Fruit fly (Drosophila melanogaster) whole organism, embryonic: ENCODE results near the gene CG14537.

Experiments
- CG1024 ChIP-seq: fragments of 200-800 bp; sonication (Bioruptor generic); IDR thresholded peaks from 2 replicates; pipeline ENCODE4 v1.3.6; 2022; ENCODE audit warnings: missing biosample characterization, missing genetic modification characterization
- CG11085 ChIP-seq: fragments of 200-800 bp; sonication (Bioruptor generic); IDR thresholded peaks from 2 replicates; pipeline ENCODE4 v1.3.6; 2022; ENCODE audit warnings: missing biosample characterization, missing genetic modification characterization
- CG15269 ChIP-seq: fragments of 200-800 bp; sonication (Bioruptor generic); optimal IDR thresholded peaks from 2 replicates; lab custom pipeline; 2018; ENCODE audit warnings: missing biosample characterization, mild to moderate bottlenecking, missing genetic modification characterization, moderate library complexity
- CG17328 ChIP-seq: fragments of 200-800 bp; sonication (Bioruptor generic); IDR thresholded peaks from 2 replicates; pipeline ENCODE4 v1.3.6; 2022; ENCODE audit warnings: missing biosample characterization, missing genetic modification characterization
- CG18262 ChIP-seq: fragments of 200-800 bp; optimal IDR thresholded peaks from 3 replicates; lab custom pipeline; 2019; ENCODE audit warnings: missing biosample characterization, mild to moderate bottlenecking, missing genetic modification characterization, moderate library complexity
- CG2116 ChIP-seq: fragments of 200-800 bp; sonication (Bioruptor generic); optimal IDR thresholded peaks from 3 replicates; lab custom pipeline; 2018; ENCODE audit warnings: missing biosample characterization, mild to moderate bottlenecking, missing genetic modification characterization
- CG2129 ChIP-seq: fragments of 200-800 bp; sonication (Bioruptor generic); IDR thresholded peaks from 2 replicates; pipeline ENCODE4 v1.3.6; 2022; ENCODE audit warnings: missing biosample characterization, missing genetic modification characterization; ENCODE audit not compliant: partially characterized antibody
- CG3163 ChIP-seq: fragments of 200-800 bp; sonication (Bioruptor generic); optimal IDR thresholded peaks from 3 replicates; lab custom pipeline; 2016; ENCODE audit warnings: missing biosample characterization, missing genetic modification characterization
- CG4707 ChIP-seq: fragments of 200-800 bp; sonication (Bioruptor generic); optimal IDR thresholded peaks from 2 replicates; lab custom pipeline; 2018; ENCODE audit warnings: missing biosample characterization, mild to moderate bottlenecking, missing genetic modification characterization, moderate library complexity
- CG6683 ChIP-seq: fragments of 200-800 bp; sonication (Bioruptor generic); optimal IDR thresholded peaks from 2 replicates; lab custom pipeline; 2017; ENCODE audit warnings: missing biosample characterization, mild to moderate bottlenecking, missing genetic modification characterization, missing genetic modification reagents
- CG6854 ChIP-seq: fragments of 200-800 bp; sonication (Bioruptor generic); optimal IDR thresholded peaks from 3 replicates; lab custom pipeline; 2017; ENCODE audit warnings: missing biosample characterization, mild to moderate bottlenecking, missing genetic modification characterization
- CG7372 ChIP-seq: fragments of 200-800 bp; sonication (Bioruptor generic); IDR thresholded peaks from 2 replicates; pipeline ENCODE4 v1.3.6; 2022; ENCODE audit warnings: missing biosample characterization, missing genetic modification characterization
- CG7556 ChIP-seq: fragments of 200-800 bp; sonication (Bioruptor generic); optimal IDR thresholded peaks from 2 replicates; lab custom pipeline; 2017; ENCODE audit warnings: missing biosample characterization, mild to moderate bottlenecking, missing genetic modification characterization
- CG9215 ChIP-seq: fragments of 200-800 bp; sonication (Bioruptor generic); IDR thresholded peaks from 2 replicates; pipeline ENCODE4 v1.3.6; 2022; ENCODE audit warnings: missing biosample characterization, missing genetic modification characterization
- Eip74EF ChIP-seq, 2 experiments: fragments of 200-800 bp in 1 of 2; fragments of >200 bp in 1 of 2; sonication (Bioruptor generic) in 1 of 2; optimal IDR thresholded peaks; 2 replicates each; lab custom pipeline; 2017 to 2019; ENCODE audit warnings: missing biosample characterization in 2 of 2, missing genetic modification characterization in 2 of 2, mild to moderate bottlenecking in 1 of 2, moderate library complexity in 1 of 2
- H2.0 ChIP-seq: fragments of 200-800 bp; sonication (Bioruptor generic); IDR thresholded peaks from 2 replicates; pipeline ENCODE4 v1.3.6; 2022; ENCODE audit warnings: missing biosample characterization, missing genetic modification characterization
- MESR4 ChIP-seq: fragments of 200-800 bp; sonication (Bioruptor generic); optimal IDR thresholded peaks from 2 replicates; lab custom pipeline; 2018; ENCODE audit warnings: missing biosample characterization, mild to moderate bottlenecking, missing genetic modification characterization, moderate library complexity
- Ptx1 ChIP-seq: fragments of 200-800 bp; sonication (Bioruptor generic); IDR thresholded peaks from 2 replicates; pipeline ENCODE4 v1.3.6; 2022; ENCODE audit warnings: missing biosample characterization, missing genetic modification characterization
- Sox102F ChIP-seq: fragments of 200-800 bp; sonication (Bioruptor generic); optimal IDR thresholded peaks from 2 replicates; lab custom pipeline; 2018; ENCODE audit warnings: missing biosample characterization, mild to moderate bottlenecking, missing genetic modification characterization, moderate library complexity
- Stat92E ChIP-seq, 3 experiments: fragments of >200 bp in 2 of 3; fragments of 200-800 bp in 1 of 3; sonication (Bioruptor generic) in 1 of 3; optimal IDR thresholded peaks; 2 replicates each; lab custom pipeline; 2017 to 2019; ENCODE audit warnings: missing biosample characterization in 3 of 3, missing genetic modification characterization in 3 of 3, mild to moderate bottlenecking in 1 of 3, moderate library complexity in 1 of 3
- YL-1 ChIP-seq: fragments of 200-800 bp; sonication (Bioruptor generic); optimal IDR thresholded peaks from 3 replicates; lab custom pipeline; 2017; ENCODE audit warnings: missing biosample characterization, mild to moderate bottlenecking, missing genetic modification characterization
- aop ChIP-seq: fragments of 200-800 bp; sonication (Bioruptor generic); IDR thresholded peaks from 2 replicates; pipeline ENCODE4 v1.3.6; 2022; ENCODE audit warnings: missing biosample characterization, missing genetic modification characterization
- az2 ChIP-seq: fragments of 200-800 bp; sonication (Bioruptor generic); optimal IDR thresholded peaks from 3 replicates; lab custom pipeline; 2016; ENCODE audit warnings: missing biosample characterization, missing genetic modification characterization
- chif ChIP-seq, 2 experiments: fragments of 200-800 bp; sonication (Bioruptor generic); optimal IDR thresholded peaks; 3 replicates each; lab custom pipeline; 2016; ENCODE audit warnings: missing biosample characterization in 2 of 2, missing genetic modification characterization in 2 of 2
- chm ChIP-seq: fragments of 200-800 bp; sonication (Bioruptor generic); IDR thresholded peaks from 2 replicates; pipeline ENCODE4 v1.3.6; 2022; ENCODE audit warnings: missing biosample characterization, missing genetic modification characterization
- da ChIP-seq: fragments of 200-800 bp; sonication (Bioruptor generic); optimal IDR thresholded peaks from 2 replicates; lab custom pipeline; 2016; ENCODE audit warnings: missing biosample characterization, missing genetic modification characterization
- fd102C ChIP-seq: fragments of 200-800 bp; sonication (Bioruptor generic); optimal IDR thresholded peaks from 2 replicates; lab custom pipeline; 2018; ENCODE audit warnings: missing biosample characterization, mild to moderate bottlenecking, missing genetic modification characterization, moderate library complexity
- fd3F ChIP-seq: fragments of 200-800 bp; sonication (Bioruptor generic); optimal IDR thresholded peaks from 2 replicates; lab custom pipeline; 2018; ENCODE audit warnings: missing biosample characterization, mild to moderate bottlenecking, missing genetic modification characterization, moderate library complexity
- gcm2 ChIP-seq: fragments of 200-800 bp; sonication (Bioruptor generic); optimal IDR thresholded peaks from 2 replicates; lab custom pipeline; 2016; ENCODE audit warnings: missing biosample characterization, missing genetic modification characterization
- grau ChIP-seq: fragments of 200-800 bp; optimal IDR thresholded peaks from 3 replicates; lab custom pipeline; 2019; ENCODE audit warnings: missing biosample characterization, mild to moderate bottlenecking, missing genetic modification characterization, moderate library complexity
- her ChIP-seq: fragments of 200-800 bp; sonication (Bioruptor generic); optimal IDR thresholded peaks from 2 replicates; lab custom pipeline; 2016; ENCODE audit warnings: missing biosample characterization, missing genetic modification characterization
- hth ChIP-seq: fragments of >200 bp; optimal IDR thresholded peaks from 2 replicates; lab custom pipeline; 2017; ENCODE audit warnings: inconsistent platforms
- klu ChIP-seq: fragments of 200-800 bp; sonication (Bioruptor generic); IDR thresholded peaks from 2 replicates; pipeline ENCODE4 v1.3.6; 2022; ENCODE audit warnings: missing biosample characterization, missing genetic modification characterization
- lilli ChIP-seq: fragments of 200-800 bp; sonication (Bioruptor generic); optimal IDR thresholded peaks from 3 replicates; lab custom pipeline; 2016; ENCODE audit warnings: missing biosample characterization, missing genetic modification characterization
- lmd ChIP-seq: fragments of 200-800 bp; sonication (Bioruptor generic); IDR thresholded peaks from 2 replicates; pipeline ENCODE4 v1.3.6; 2022; ENCODE audit warnings: missing biosample characterization, missing genetic modification characterization
- pb ChIP-seq: fragments of 200-800 bp; sonication (Bioruptor generic); optimal IDR thresholded peaks from 3 replicates; lab custom pipeline; 2016; ENCODE audit warnings: missing biosample characterization, missing genetic modification characterization
- pita ChIP-seq: fragments of 200-800 bp; sonication (Bioruptor generic); optimal IDR thresholded peaks from 2 replicates; lab custom pipeline; 2017; ENCODE audit warnings: missing biosample characterization, mild to moderate bottlenecking, missing genetic modification characterization
- prd ChIP-seq, 3 experiments: fragments of >200 bp in 2 of 3; fragments of 200-800 bp in 1 of 3; sonication (Bioruptor generic) in 1 of 3; optimal IDR thresholded peaks in 2 of 3; IDR thresholded peaks in 1 of 3; 2 replicates in 2 of 3; 3 replicates in 1 of 3; pipeline versions ENCODE4 v1.3.6 to Lab custom; 2017 to 2022; ENCODE audit warnings: missing biosample characterization in 1 of 3, missing genetic modification characterization in 1 of 3
- rib ChIP-seq: fragments of 200-800 bp; sonication (Bioruptor generic); IDR thresholded peaks from 2 replicates; pipeline ENCODE4 v1.3.6; 2022; ENCODE audit warnings: missing biosample characterization, missing genetic modification characterization
- ro ChIP-seq: fragments of 200-800 bp; sonication (Bioruptor generic); IDR thresholded peaks from 2 replicates; pipeline ENCODE4 v1.3.6; 2022; ENCODE audit warnings: missing biosample characterization, missing genetic modification characterization
- sim ChIP-seq: fragments of 200-800 bp; sonication (Bioruptor generic); IDR thresholded peaks from 2 replicates; pipeline ENCODE4 v1.3.6; 2022; ENCODE audit warnings: missing biosample characterization, missing genetic modification characterization
- slp2 ChIP-seq: fragments of 200-800 bp; sonication (Bioruptor generic); optimal IDR thresholded peaks from 2 replicates; lab custom pipeline; 2016; ENCODE audit warnings: missing biosample characterization, missing genetic modification characterization
- ssp ChIP-seq: fragments of 200-800 bp; sonication (Bioruptor generic); IDR thresholded peaks from 2 replicates; pipeline ENCODE4 v1.3.6; 2022; ENCODE audit warnings: missing biosample characterization, missing genetic modification characterization
- twi ChIP-seq: fragments of 200-800 bp; optimal IDR thresholded peaks from 2 replicates; lab custom pipeline; 2019; ENCODE audit warnings: missing biosample characterization, mild to moderate bottlenecking, missing genetic modification characterization, moderate library complexity
- unc-4 ChIP-seq: fragments of 200-800 bp; sonication (Bioruptor generic); IDR thresholded peaks from 2 replicates; pipeline ENCODE4 v1.3.6; 2022; ENCODE audit warnings: missing biosample characterization, missing genetic modification characterization; ENCODE audit not compliant: partially characterized antibody
- vnd ChIP-seq: fragments of 200-800 bp; sonication (Bioruptor generic); IDR thresholded peaks from 3 replicates; pipeline ENCODE4 v1.3.6; 2022; ENCODE audit warnings: missing biosample characterization, missing genetic modification characterization; ENCODE audit not compliant: partially characterized antibody
- wdn ChIP-seq: fragments of 200-800 bp; sonication (Bioruptor generic); IDR thresholded peaks from 2 replicates; pipeline ENCODE4 v1.3.6; 2022; ENCODE audit warnings: missing biosample characterization, missing genetic modification characterization
- yki ChIP-seq: fragments of >200 bp; optimal IDR thresholded peaks from 3 replicates; lab custom pipeline; 2018
- zf30C ChIP-seq: fragments of 200-800 bp; sonication (Bioruptor generic); optimal IDR thresholded peaks from 3 replicates; lab custom pipeline; 2018; ENCODE audit warnings: missing biosample characterization, mild to moderate bottlenecking, missing genetic modification characterization

CG14537 gene

DNA sequence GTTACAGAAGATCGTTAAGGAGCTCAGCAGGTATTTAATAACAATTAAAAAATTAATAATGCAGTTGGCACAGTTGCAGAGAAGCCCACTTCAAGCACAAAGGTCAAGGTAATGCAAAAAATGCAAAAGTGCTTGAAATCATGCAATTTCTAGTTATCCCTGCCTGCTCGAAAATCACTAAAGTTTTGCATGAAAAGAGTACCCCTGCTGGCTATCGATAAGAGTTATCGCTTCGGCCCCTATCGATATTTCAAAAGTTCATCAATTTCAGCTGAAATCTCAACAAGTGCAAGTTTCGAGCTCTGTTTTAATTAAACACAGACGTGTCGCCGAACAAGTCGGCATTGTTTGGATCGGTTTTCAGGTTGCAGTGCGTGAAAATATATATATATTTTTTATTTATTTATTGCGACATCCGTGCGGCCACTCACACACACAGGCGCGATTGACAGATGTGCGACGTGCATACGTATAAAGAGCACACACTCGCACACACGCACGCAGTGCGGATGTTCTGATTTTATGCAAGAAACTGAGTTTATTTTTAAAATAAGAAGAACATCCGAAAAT, 18.9 kb upstream of the CG14537 start (continued):
- TF ChIP-seq pb (GFP tag; lab: Kevin White, UChicago) = peak; percentile 40
- TF ChIP-seq chm (GFP tag; lab: Robert Waterston, UW) = peak; percentile 31; the same call in 1 of the 2 replicates
- TF ChIP-seq da (GFP tag; lab: Kevin White, UChicago) = no peak
- 0 out of 2 replicates have a peak, but pooled peaks have one; percentile 3 for TF ChIP-seq CG1024
- no peak for TF ChIP-seq ro (GFP tag; lab: Robert Waterston, UW)
- TF ChIP-seq gcm2 (GFP tag; lab: Kevin White, UChicago) = no peak
- TF ChIP-seq CG18262 (tag; lab: Kevin White, UChicago) = peak; percentile 41
- TF ChIP-seq Eip74EF (GFP tag; optimal IDR thresholded peaks at IDR 0.05; lab: Kevin White, UChicago) = peak in 1 of 2 experiments; percentile 28
- TF ChIP-seq unc-4 (GFP tag; lab: Robert Waterston, UW) = peak; percentile 81
- no peak for TF ChIP-seq zf30C
- peak; percentile 16 for TF ChIP-seq fd3F
- peak; percentile 37 for TF ChIP-seq CG9215 (GFP tag; lab: Robert Waterston, UW)
- TF ChIP-seq CG17328 = peak; percentile 50; the same call in 1 of the 2 replicates
- TF ChIP-seq Ptx1 = peak; percentile 49; the same call in 1 of the 2 replicates
- TF ChIP-seq rib = no peak
- 0 out of 2 replicates have a peak, but pooled peaks have one; percentile 39 for TF ChIP-seq CG11085
- no peak for TF ChIP-seq prd (optimal IDR thresholded peaks at IDR 0.05; lab: Kevin White, UChicago)
- peak; percentile 62 for TF ChIP-seq prd (GFP tag; IDR thresholded peaks at IDR 0.05; lab: Robert Waterston, UW)
- TF ChIP-seq yki (lab: Kevin White, UChicago) = no peak
- peak; percentile 78 for TF ChIP-seq CG2116 (GFP tag; lab: Kevin White, UChicago)
- TF ChIP-seq klu = peak; percentile 24; the same call in 1 of the 2 replicates
- peak; percentile 62 for TF ChIP-seq CG15269
- TF ChIP-seq CG6854 (GFP tag; lab: Kevin White, UChicago) = peak; percentile 42
- no peak for TF ChIP-seq fd102C
- TF ChIP-seq H2.0 (GFP tag; lab: Robert Waterston, UW) = peak; percentile 40; the same call in 1 of the 2 replicates
- TF ChIP-seq Stat92E (GFP tag; optimal IDR thresholded peaks at IDR 0.05; lab: Kevin White, UChicago) = peak in 1 of 3 experiments; percentile 48
- TF ChIP-seq her (GFP tag; lab: Kevin White, UChicago) = peak; percentile 64
- peak; percentile 61 for TF ChIP-seq ssp (GFP tag; lab: Robert Waterston, UW)
- peak; percentile 32 for TF ChIP-seq CG3163
- peak; percentile 44; the same call in 1 of the 2 replicates for TF ChIP-seq wdn (GFP tag; lab: Robert Waterston, UW)
- TF ChIP-seq chif (GFP tag; optimal IDR thresholded peaks at IDR 0.05; lab: Kevin White, UChicago) = peak; percentile 1 to 44
- TF ChIP-seq sim (GFP tag; lab: Robert Waterston, UW) = 0 out of 2 replicates have a peak, but pooled peaks have one; percentile 29
- peak; percentile 64 for TF ChIP-seq lmd (GFP tag; lab: Robert Waterston, UW)
- peak; percentile 50 for TF ChIP-seq twi (tag; lab: Kevin White, UChicago)
- no peak for TF ChIP-seq Sox102F (GFP tag; lab: Kevin White, UChicago)
- TF ChIP-seq grau (tag; lab: Kevin White, UChicago) = peak; percentile 61
- TF ChIP-seq pita (GFP tag; lab: Kevin White, UChicago) = no peak
- TF ChIP-seq az2 = peak; percentile 32
- TF ChIP-seq MESR4 (GFP tag; lab: Kevin White, UChicago) = peak; percentile 80
- TF ChIP-seq YL-1 (GFP tag; lab: Kevin White, UChicago) = peak; percentile 78
- peak; percentile 79 for TF ChIP-seq vnd (GFP tag; lab: Robert Waterston, UW)
- no peak for TF ChIP-seq hth
- TF ChIP-seq CG7372 (GFP tag; lab: Robert Waterston, UW) = peak; percentile 32; the same call in 1 of the 2 replicates
- TF ChIP-seq aop (GFP tag; lab: Robert Waterston, UW) = peak; percentile 51; the same call in 1 of the 2 replicates
- peak; percentile 59 for TF ChIP-seq CG2129 (GFP tag; lab: Robert Waterston, UW)
- TF ChIP-seq CG6683 (GFP tag; lab: Kevin White, UChicago) = no peak
- no peak for TF ChIP-seq CG4707
- peak; percentile 4 for TF ChIP-seq slp2
- TF ChIP-seq CG7556 (GFP tag; lab: Kevin White, UChicago) = peak; percentile 33
- peak; percentile 78 for TF ChIP-seq lilli (GFP tag; lab: Kevin White, UChicago)
